Fruit fly (Drosophila melanogaster) whole organism, adult: Measurements from ENCODE around the gene olf413.

Experiments
- CG5204 ChIP-seq: fragments of 200-800 bp; sonication (Bioruptor generic); optimal IDR thresholded peaks from 2 replicates; lab custom pipeline; 2016; ENCODE audit warnings: missing biosample characterization, missing genetic modification characterization
- CG7101 ChIP-seq: fragments of 200-800 bp; sonication (Bioruptor generic); optimal IDR thresholded peaks from 2 replicates; lab custom pipeline; 2018; ENCODE audit warnings: missing biosample characterization, mild to moderate bottlenecking, missing genetic modification characterization, moderate library complexity
- Clk ChIP-seq: fragments of 200-800 bp; sonication (Bioruptor generic); optimal IDR thresholded peaks from 2 replicates; lab custom pipeline; 2017; ENCODE audit warnings: missing biosample characterization, missing genetic modification characterization
- Crg-1 ChIP-seq: fragments of 200-800 bp; sonication (Bioruptor generic); optimal IDR thresholded peaks from 2 replicates; lab custom pipeline; 2016; ENCODE audit warnings: missing biosample characterization, missing genetic modification characterization
- Hr96 ChIP-seq: fragments of 200-800 bp; sonication (Bioruptor generic); optimal IDR thresholded peaks from 2 replicates; lab custom pipeline; 2016; ENCODE audit warnings: missing biosample characterization, missing genetic modification characterization
- Mnt ChIP-seq: fragments of 200-800 bp; sonication (Bioruptor generic); optimal IDR thresholded peaks from 2 replicates; lab custom pipeline; 2016; ENCODE audit warnings: missing biosample characterization, mild to moderate bottlenecking, missing genetic modification characterization
- cic ChIP-seq: fragments of 200-800 bp; sonication (Bioruptor generic); optimal IDR thresholded peaks from 2 replicates; lab custom pipeline; 2017; ENCODE audit warnings: missing biosample characterization, mild to moderate bottlenecking, missing genetic modification characterization, moderate library complexity
- kay ChIP-seq: fragments of 200-800 bp; sonication (Bioruptor generic); peaks from one replicate; lab custom pipeline; 2016; ENCODE audit warnings: missing biosample characterization, missing genetic modification characterization, borderline replicate concordance
- tj ChIP-seq: fragments of 200-800 bp; sonication (Bioruptor generic); optimal IDR thresholded peaks from 3 replicates; lab custom pipeline; 2017; ENCODE audit warnings: missing biosample characterization, mild to moderate bottlenecking, missing genetic modification characterization, moderate library complexity
- toe ChIP-seq: fragments of 200-800 bp; sonication (Bioruptor generic); optimal IDR thresholded peaks from 2 replicates; lab custom pipeline; 2016; ENCODE audit warnings: missing biosample characterization, missing genetic modification characterization

DNA sequence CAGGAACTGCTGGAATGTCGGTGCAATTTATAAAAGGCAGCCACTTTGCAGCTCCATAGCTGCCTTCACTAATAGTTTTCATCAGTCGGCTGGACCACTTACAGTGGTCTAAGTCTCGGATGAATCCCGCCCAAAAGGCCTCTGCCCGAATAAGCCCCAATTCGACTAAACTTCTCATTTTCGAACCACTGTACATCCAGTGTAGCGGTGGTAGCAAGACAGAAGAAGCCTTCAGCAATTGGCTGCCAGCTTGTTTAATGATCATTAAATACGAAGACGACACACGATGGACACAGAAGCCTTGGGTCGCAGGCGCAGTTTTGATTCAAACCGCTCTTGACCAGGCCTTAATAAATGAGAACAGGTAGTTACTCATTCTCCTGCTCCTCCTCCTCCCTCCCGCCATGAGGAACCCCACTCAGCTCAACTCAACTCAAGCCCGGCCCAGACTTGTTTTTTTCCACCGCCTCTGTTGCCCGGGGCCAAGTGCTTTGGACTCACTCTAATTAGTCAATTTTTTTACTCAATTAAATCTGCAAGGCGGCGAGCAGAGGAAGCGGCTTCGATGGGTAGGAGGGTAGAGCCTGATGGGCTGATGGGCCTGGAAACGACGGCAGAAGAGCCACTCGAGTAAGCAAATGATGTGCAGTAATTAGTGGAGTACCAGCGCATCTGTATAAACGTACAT is 43.3 kb downstream of the olf413 start:
- TF ChIP-seq Crg-1 (GFP tag; lab: Kevin White, UChicago) (no peak), Mnt (GFP tag; lab: Kevin White, UChicago) (no peak), kay (GFP tag; lab: Kevin White, UChicago) (no peak), cic (GFP tag; lab: Kevin White, UChicago) (no peak), Clk (no peak), Hr96 (GFP tag; lab: Kevin White, UChicago) (no peak), tj (GFP tag; lab: Kevin White, UChicago) (no peak), toe (no peak), CG7101 (tag; lab: Kevin White, UChicago) (no peak), CG5204 (no peak)
